Worm (Caenorhabditis elegans): Measurements from ENCODE around the gene sma-4.

ce11 chrIII:5798747-5799146 lies 17.3 kb upstream of the sma-4 start, which contains the start of gene ceh-10:
- TF ChIP-seq unc-62 (GFP tag; optimal IDR thresholded peaks at IDR 0.05) (no peak), fos-1 (tag; optimal IDR thresholded peaks at IDR 0.05) (no peak), fkh-10 (GFP tag; optimal IDR thresholded peaks at IDR 0.05) (no peak), mep-1 (tag; optimal IDR thresholded peaks at IDR 0.05) (no peak), pag-3 (tag; optimal IDR thresholded peaks at IDR 0.05; ENCODE audit: borderline replicate concordance, insufficient read depth) (no peak), snpc-4 (tag; optimal IDR thresholded peaks at IDR 0.05) (no peak), nhr-90 (tag; optimal IDR thresholded peaks at IDR 0.05; ENCODE audit: poor library complexity) (no peak), ceh-88 (GFP tag; IDR thresholded peaks at IDR 0.05) (no peak)
